Fruit fly (Drosophila melanogaster) whole organism, prepupa: ENCODE data around the gene PMP34.
A peak's percentile ranks its signal among the peaks of the same experiment; 100 is the strongest.

ENCODE experiments used
- Blimp-1 ChIP-seq: fragments of 200-800 bp; sonication (Bioruptor generic); optimal IDR thresholded peaks from 3 replicates; lab custom pipeline; 2017; ENCODE audit warnings: missing biosample characterization, missing genetic modification characterization, mild to moderate bottlenecking, moderate library complexity, missing genetic modification reagents
- CG10631 ChIP-seq: fragments of 200-800 bp; sonication (Bioruptor generic); optimal IDR thresholded peaks from 2 replicates; lab custom pipeline; 2016; ENCODE audit warnings: missing biosample characterization, missing genetic modification characterization
- CG10669 ChIP-seq: fragments of 200-800 bp; sonication (Bioruptor generic); optimal IDR thresholded peaks from 3 replicates; lab custom pipeline; 2018; ENCODE audit warnings: missing biosample characterization, mild to moderate bottlenecking, missing genetic modification characterization, moderate library complexity
- CG11902 ChIP-seq: fragments of 200-800 bp; sonication (Bioruptor generic); optimal IDR thresholded peaks from 3 replicates; lab custom pipeline; 2016; ENCODE audit warnings: missing biosample characterization, missing genetic modification characterization
- CG15336 ChIP-seq: fragments of 200-800 bp; sonication (Bioruptor generic); IDR thresholded peaks from 2 replicates; pipeline ENCODE4 v1.3.6; 2022; ENCODE audit warnings: missing biosample characterization, missing genetic modification characterization
- CG1621 ChIP-seq: fragments of 200-800 bp; sonication (Bioruptor generic); optimal IDR thresholded peaks from 3 replicates; lab custom pipeline; 2018; ENCODE audit warnings: missing biosample characterization, mild to moderate bottlenecking, missing genetic modification characterization
- CG16779 ChIP-seq: fragments of 200-800 bp; sonication (Bioruptor generic); optimal IDR thresholded peaks from 3 replicates; lab custom pipeline; 2017; ENCODE audit warnings: missing biosample characterization, mild to moderate bottlenecking, missing genetic modification characterization
- CG31627 ChIP-seq: fragments of 200-800 bp; sonication (Bioruptor generic); optimal IDR thresholded peaks from 3 replicates; lab custom pipeline; 2016; ENCODE audit warnings: missing biosample characterization, missing genetic modification characterization
- CG32006 ChIP-seq: fragments of 200-800 bp; sonication (Bioruptor generic); optimal IDR thresholded peaks from 3 replicates; lab custom pipeline; 2017; ENCODE audit warnings: missing biosample characterization, mild to moderate bottlenecking, missing genetic modification characterization
- CG3919 ChIP-seq: fragments of 200-800 bp; sonication (Bioruptor generic); optimal IDR thresholded peaks from 3 replicates; lab custom pipeline; 2016; ENCODE audit warnings: missing biosample characterization, missing genetic modification characterization
- CG4318 ChIP-seq: fragments of 200-800 bp; sonication (Bioruptor generic); optimal IDR thresholded peaks from 3 replicates; lab custom pipeline; 2017; ENCODE audit warnings: missing biosample characterization, mild to moderate bottlenecking, missing genetic modification characterization
- CG6163 ChIP-seq: fragments of 200-800 bp; sonication (Bioruptor generic); IDR thresholded peaks from 3 replicates; pipeline ENCODE4 v1.3.6; 2022; ENCODE audit warnings: missing biosample characterization, missing genetic modification characterization
- CG6792 ChIP-seq: fragments of 200-800 bp; sonication (Bioruptor generic); optimal IDR thresholded peaks from 3 replicates; lab custom pipeline; 2016; ENCODE audit warnings: missing biosample characterization, missing genetic modification characterization
- CG6808 ChIP-seq: fragments of 200-800 bp; sonication (Bioruptor generic); optimal IDR thresholded peaks from 3 replicates; lab custom pipeline; 2017; ENCODE audit warnings: missing biosample characterization, missing genetic modification characterization, mild to moderate bottlenecking, moderate library complexity, missing genetic modification reagents
- CG6854 ChIP-seq: fragments of 200-800 bp; sonication (Bioruptor generic); optimal IDR thresholded peaks from 2 replicates; lab custom pipeline; 2017; ENCODE audit warnings: missing biosample characterization, mild to moderate bottlenecking, missing genetic modification characterization
- CG7368 ChIP-seq: fragments of 200-800 bp; sonication (Bioruptor generic); optimal IDR thresholded peaks from 3 replicates; lab custom pipeline; 2016; ENCODE audit warnings: missing biosample characterization, missing genetic modification characterization
- CG8119 ChIP-seq: fragments of 200-800 bp; sonication (Bioruptor generic); IDR thresholded peaks from 3 replicates; pipeline ENCODE4 v1.3.6; 2022; ENCODE audit warnings: missing biosample characterization, missing genetic modification characterization
- CG8319 ChIP-seq: fragments of 200-800 bp; sonication (Bioruptor generic); optimal IDR thresholded peaks from 3 replicates; lab custom pipeline; 2016; ENCODE audit warnings: missing biosample characterization, missing genetic modification characterization
- CG9139 ChIP-seq: fragments of 200-800 bp; sonication (Bioruptor generic); optimal IDR thresholded peaks from 3 replicates; lab custom pipeline; 2017; ENCODE audit warnings: missing biosample characterization, mild to moderate bottlenecking, missing genetic modification characterization
- Eip75B ChIP-seq: fragments of 200-800 bp; sonication (Bioruptor generic); optimal IDR thresholded peaks from 3 replicates; lab custom pipeline; 2016; ENCODE audit warnings: missing biosample characterization, missing genetic modification characterization
- Eip78C ChIP-seq: fragments of 200-800 bp; sonication (Bioruptor generic); peaks from one replicate; lab custom pipeline; 2016; ENCODE audit warnings: missing biosample characterization, missing genetic modification characterization
- Eip93F ChIP-seq: fragments of 200-800 bp; sonication (Bioruptor generic); optimal IDR thresholded peaks from 2 replicates; lab custom pipeline; 2016; ENCODE audit warnings: missing biosample characterization, mild to moderate bottlenecking, missing genetic modification characterization
- Ets21C ChIP-seq: fragments of 200-800 bp; sonication (Bioruptor generic); optimal IDR thresholded peaks from 3 replicates; lab custom pipeline; 2016; ENCODE audit warnings: missing biosample characterization, missing genetic modification characterization
- Ets96B ChIP-seq: fragments of 200-800 bp; optimal IDR thresholded peaks from 2 replicates; lab custom pipeline; 2019; ENCODE audit warnings: missing biosample characterization, mild to moderate bottlenecking, missing genetic modification characterization, moderate library complexity
- Hr38 ChIP-seq: sonication (Bioruptor generic); optimal IDR thresholded peaks from 2 replicates; lab custom pipeline; 2016; ENCODE audit warnings: missing biosample characterization, missing genetic modification characterization
- Hr39 ChIP-seq: fragments of 200-800 bp; sonication (Bioruptor generic); optimal IDR thresholded peaks from 2 replicates; lab custom pipeline; 2016; ENCODE audit warnings: missing biosample characterization, missing genetic modification characterization
- Hr4 ChIP-seq: fragments of 200-800 bp; sonication (Bioruptor generic); optimal IDR thresholded peaks from 3 replicates; lab custom pipeline; 2016; ENCODE audit warnings: missing biosample characterization, missing genetic modification characterization
- Lpt ChIP-seq: fragments of 200-800 bp; sonication (Bioruptor generic); optimal IDR thresholded peaks from 3 replicates; lab custom pipeline; 2016; ENCODE audit warnings: missing biosample characterization, missing genetic modification characterization
- Met ChIP-seq: fragments of 200-800 bp; sonication (Bioruptor generic); optimal IDR thresholded peaks from 3 replicates; lab custom pipeline; 2016; ENCODE audit warnings: missing biosample characterization, missing genetic modification characterization
- OdsH ChIP-seq: fragments of 200-800 bp; sonication (Bioruptor generic); optimal IDR thresholded peaks from 3 replicates; lab custom pipeline; 2016; ENCODE audit warnings: missing biosample characterization, missing genetic modification characterization
- Sox14 ChIP-seq: fragments of 200-800 bp; sonication (Bioruptor generic); optimal IDR thresholded peaks from 3 replicates; lab custom pipeline; 2016; ENCODE audit warnings: missing biosample characterization, missing genetic modification characterization
- achi ChIP-seq: fragments of 200-800 bp; sonication (Bioruptor generic); optimal IDR thresholded peaks from 3 replicates; lab custom pipeline; 2016; ENCODE audit warnings: missing biosample characterization, missing genetic modification characterization
- acj6 ChIP-seq: fragments of 200-800 bp; sonication (Bioruptor generic); optimal IDR thresholded peaks from 3 replicates; lab custom pipeline; 2016; ENCODE audit warnings: missing biosample characterization, missing genetic modification characterization
- cyc ChIP-seq: fragments of 200-800 bp; sonication (Bioruptor generic); optimal IDR thresholded peaks from 3 replicates; lab custom pipeline; 2016; ENCODE audit warnings: missing biosample characterization, missing genetic modification characterization
- dac ChIP-seq: fragments of 200-800 bp; sonication (Bioruptor generic); optimal IDR thresholded peaks from 2 replicates; lab custom pipeline; 2017; ENCODE audit warnings: missing biosample characterization, mild to moderate bottlenecking, missing genetic modification characterization
- eg ChIP-seq: fragments of 200-800 bp; sonication (Bioruptor generic); IDR thresholded peaks from 3 replicates; pipeline ENCODE4 v1.3.6; 2022; ENCODE audit warnings: missing biosample characterization, missing genetic modification characterization
- esn ChIP-seq: fragments of 200-800 bp; sonication (Bioruptor generic); optimal IDR thresholded peaks from 2 replicates; lab custom pipeline; 2016; ENCODE audit warnings: missing biosample characterization, mild to moderate bottlenecking, missing genetic modification characterization, moderate library complexity
- fd59A ChIP-seq: fragments of 200-800 bp; sonication (Bioruptor generic); optimal IDR thresholded peaks from 2 replicates; lab custom pipeline; 2017; ENCODE audit warnings: missing biosample characterization, mild to moderate bottlenecking, missing genetic modification characterization, missing genetic modification reagents
- fkh ChIP-seq: fragments of 200-800 bp; sonication (Bioruptor generic); optimal IDR thresholded peaks from 3 replicates; lab custom pipeline; 2017; ENCODE audit warnings: missing biosample characterization, mild to moderate bottlenecking, missing genetic modification characterization, moderate library complexity
- lz ChIP-seq: fragments of 200-800 bp; sonication (Bioruptor generic); optimal IDR thresholded peaks from 3 replicates; lab custom pipeline; 2016; ENCODE audit warnings: missing biosample characterization, missing genetic modification characterization
- net ChIP-seq: fragments of 200-800 bp; sonication (Bioruptor generic); optimal IDR thresholded peaks from 3 replicates; lab custom pipeline; 2016; ENCODE audit warnings: missing biosample characterization, missing genetic modification characterization
- pdm3 ChIP-seq: fragments of 200-800 bp; sonication (Bioruptor generic); optimal IDR thresholded peaks from 3 replicates; lab custom pipeline; 2016; ENCODE audit warnings: missing biosample characterization, missing genetic modification characterization
- salr ChIP-seq, 2 experiments: fragments of 200-800 bp; sonication (Bioruptor generic); optimal IDR thresholded peaks; 3 replicates each; lab custom pipeline; 2016 to 2018; ENCODE audit warnings: missing biosample characterization in 2 of 2, missing genetic modification characterization in 2 of 2, mild to moderate bottlenecking in 1 of 2
- spab ChIP-seq: fragments of 200-800 bp; sonication (Bioruptor generic); optimal IDR thresholded peaks from 2 replicates; lab custom pipeline; 2017; ENCODE audit warnings: missing biosample characterization, mild to moderate bottlenecking, missing genetic modification characterization, missing genetic modification reagents
- ss ChIP-seq, 2 experiments: fragments of 200-800 bp; sonication (Bioruptor generic); optimal IDR thresholded peaks; 2 replicates in 1 of 2; 3 replicates in 1 of 2; lab custom pipeline; 2017 to 2018; ENCODE audit warnings: mild to moderate bottlenecking in 2 of 2, missing biosample characterization in 2 of 2, missing genetic modification characterization in 2 of 2, moderate library complexity in 1 of 2
- topi ChIP-seq: fragments of 200-800 bp; sonication (Bioruptor generic); optimal IDR thresholded peaks from 3 replicates; lab custom pipeline; 2016; ENCODE audit warnings: missing biosample characterization, missing genetic modification characterization
- vri ChIP-seq: fragments of 200-800 bp; sonication (Bioruptor generic); optimal IDR thresholded peaks from 3 replicates; lab custom pipeline; 2016; ENCODE audit warnings: missing biosample characterization, mild to moderate bottlenecking, missing genetic modification characterization

PMP34 gene

DNA sequence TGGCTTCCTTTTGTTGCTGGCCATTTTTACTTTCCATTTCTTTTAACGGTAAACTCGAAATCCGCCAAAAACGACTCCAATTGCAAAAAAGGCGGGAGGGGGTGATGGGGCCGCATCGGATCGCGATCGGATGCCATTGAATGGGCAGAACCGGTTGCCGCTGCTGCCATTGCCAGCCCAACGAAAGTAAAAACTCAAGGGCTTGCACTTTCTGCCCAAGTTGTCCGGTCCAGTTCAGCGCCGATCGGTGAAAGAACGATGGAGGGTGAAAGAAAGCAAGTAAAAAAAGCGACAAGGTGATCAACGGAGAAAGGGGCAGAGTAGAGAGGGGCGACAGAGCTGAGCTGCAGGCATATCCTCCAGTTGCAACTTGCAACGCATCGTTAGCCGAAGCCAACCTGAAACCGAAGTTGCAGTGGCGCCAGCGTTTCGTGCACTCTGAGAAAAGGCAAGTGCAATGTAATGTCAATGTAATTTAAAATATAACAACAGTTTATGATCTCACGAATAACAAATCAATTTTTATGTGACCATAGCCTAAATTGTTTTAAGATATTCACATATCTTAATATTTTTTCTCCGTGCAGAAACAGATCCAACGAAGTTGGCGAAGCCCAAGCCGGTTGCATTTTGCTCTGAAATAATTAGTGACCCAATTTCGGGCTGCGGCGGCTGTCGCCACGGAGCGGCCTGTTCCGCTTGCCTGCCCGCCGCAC, 14.2 kb upstream of the PMP34 start (continued):
- peak; percentile 53 to 80 for TF ChIP-seq ss (GFP tag; optimal IDR thresholded peaks at IDR 0.05; lab: Kevin White, UChicago)
- TF ChIP-seq Blimp-1 (GFP tag; lab: Kevin White, UChicago) = peak; percentile 100
- peak; percentile 70 for TF ChIP-seq Ets21C (GFP tag; lab: Kevin White, UChicago)
- TF ChIP-seq esn (GFP tag; lab: Kevin White, UChicago) = peak; percentile 90
- TF ChIP-seq Hr38 = peak; percentile 48
- peak; percentile 93 for TF ChIP-seq CG32006 (GFP tag; lab: Kevin White, UChicago)
- peak; percentile 74 for TF ChIP-seq Ets96B (tag; lab: Kevin White, UChicago)
- peak; percentile 91 for TF ChIP-seq Met
- TF ChIP-seq CG6792 (GFP tag; lab: Kevin White, UChicago) = peak; percentile 86
- TF ChIP-seq, all 60 proteins: peak for 58

DNA sequence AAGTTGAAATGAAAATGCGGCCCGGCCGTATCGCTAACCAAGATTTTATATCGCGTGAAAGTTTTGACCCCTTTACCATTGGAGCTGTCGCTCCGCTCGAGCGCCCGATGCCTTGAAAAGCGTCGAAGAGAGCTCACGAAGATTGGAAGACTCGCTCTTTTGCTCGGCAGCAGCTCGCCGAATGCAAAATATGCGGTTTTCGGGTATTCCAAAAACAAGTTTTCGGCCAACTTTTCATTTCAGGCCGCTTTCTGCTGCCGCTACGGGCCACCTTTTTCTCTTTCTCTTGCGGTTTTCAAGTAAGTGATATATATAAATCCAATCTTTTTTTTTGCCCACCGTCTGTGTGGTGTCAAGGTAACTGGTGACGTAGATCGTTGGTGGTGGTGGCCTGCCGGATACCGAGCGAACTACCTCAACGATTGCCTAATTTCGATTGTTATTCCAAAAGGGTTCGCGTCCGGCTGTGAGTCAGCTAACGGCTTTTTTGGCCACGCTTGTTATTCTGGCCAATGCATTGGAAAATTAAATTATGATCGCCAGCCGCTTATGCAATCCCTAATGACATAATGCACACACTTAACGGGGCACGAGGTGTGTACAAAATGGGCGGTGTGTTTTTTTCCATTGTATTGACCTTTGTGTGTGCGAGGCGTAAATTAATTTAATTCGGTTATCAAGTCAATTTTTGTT, 10.7 kb upstream of the PMP34 start, which contains the start of gene dyl:
dyl (minus strand) TSS at position 28 of the 693 bp plus-strand sequence.
- TF ChIP-seq Eip78C = peak; percentile 61
- TF ChIP-seq Blimp-1 (GFP tag; lab: Kevin White, UChicago) = peak; percentile 98
- no peak for TF ChIP-seq Hr4
- no peak for TF ChIP-seq spab
- peak; percentile 14 for TF ChIP-seq Eip75B (GFP tag; lab: Kevin White, UChicago)
- no peak for TF ChIP-seq CG4318
- TF ChIP-seq Lpt (GFP tag; lab: Kevin White, UChicago) = no peak
- TF ChIP-seq CG6792 (GFP tag; lab: Kevin White, UChicago) = no peak
- TF ChIP-seq dac (GFP tag; lab: Kevin White, UChicago) = no peak
- no peak for TF ChIP-seq eg
- TF ChIP-seq CG10669 (GFP tag; lab: Kevin White, UChicago) = no peak
- TF ChIP-seq topi (GFP tag; lab: Kevin White, UChicago) = no peak
- TF ChIP-seq CG8119 (GFP tag; lab: Robert Waterston, UW) = no peak
- no peak for TF ChIP-seq CG6808
- no peak for TF ChIP-seq Sox14 (GFP tag; lab: Kevin White, UChicago)
- no peak for TF ChIP-seq OdsH (GFP tag; lab: Kevin White, UChicago)
- TF ChIP-seq CG3919 (GFP tag; lab: Kevin White, UChicago) = no peak
- TF ChIP-seq achi (GFP tag; lab: Kevin White, UChicago) = no peak
- no peak for TF ChIP-seq CG1621
- TF ChIP-seq esn (GFP tag; lab: Kevin White, UChicago) = peak; percentile 1
- no peak for TF ChIP-seq cyc (GFP tag; lab: Kevin White, UChicago)
- no peak for TF ChIP-seq CG31627
- TF ChIP-seq CG6854 = peak; percentile 94
- TF ChIP-seq CG7368 (GFP tag; lab: Kevin White, UChicago) = no peak
- TF ChIP-seq Met = no peak
- no peak for TF ChIP-seq vri
- TF ChIP-seq fkh (GFP tag; lab: Kevin White, UChicago) = no peak
- no peak for TF ChIP-seq Eip93F (GFP tag; lab: Kevin White, UChicago)
- no peak for TF ChIP-seq CG16779 (tag; lab: Kevin White, UChicago)
- no peak for TF ChIP-seq Hr39
- TF ChIP-seq CG8319 (GFP tag; lab: Kevin White, UChicago) = no peak
- no peak for TF ChIP-seq Hr38
- no peak for TF ChIP-seq CG9139 (GFP tag; lab: Kevin White, UChicago)
- TF ChIP-seq lz = no peak
- TF ChIP-seq fd59A (GFP tag; lab: Kevin White, UChicago) = no peak
- no peak for TF ChIP-seq pdm3 (GFP tag; lab: Kevin White, UChicago)
- TF ChIP-seq CG6163 (GFP tag; lab: Robert Waterston, UW) = no peak
- TF ChIP-seq net (GFP tag; lab: Kevin White, UChicago) = no peak
- no peak for TF ChIP-seq CG11902 (GFP tag; lab: Kevin White, UChicago)
- no peak for TF ChIP-seq CG10631
- no peak for TF ChIP-seq CG15336 (GFP tag; lab: Robert Waterston, UW)
- no peak for TF ChIP-seq acj6 (GFP tag; lab: Kevin White, UChicago)
- no peak for TF ChIP-seq salr (GFP tag; optimal IDR thresholded peaks at IDR 0.05; lab: Kevin White, UChicago)
